Worm (Caenorhabditis elegans) whole organism, late embryonic: ENCODE results near the gene oac-30.

Source experiments
- C08G9.2 ChIP-seq: sonication (generic microtip); optimal IDR thresholded peaks from 2 replicates; lab custom pipeline; 2016; ENCODE audit warnings: mild to moderate bottlenecking, missing genetic modification characterization, moderate library complexity, missing compliant biosample characterization
- F13H6.1 ChIP-seq: sonication (generic microtip); optimal IDR thresholded peaks from 2 replicates; lab custom pipeline; 2016; ENCODE audit warnings: missing genetic modification characterization, missing compliant biosample characterization
- K02D7.2 ChIP-seq: sonication (generic microtip); optimal IDR thresholded peaks from 2 replicates; lab custom pipeline; 2017; ENCODE audit warnings: mild to moderate bottlenecking, missing genetic modification characterization, missing compliant biosample characterization
- T23F11.4 ChIP-seq: fragments of 200-800 bp; sonication (Bioruptor generic); optimal IDR thresholded peaks from 2 replicates; lab custom pipeline; 2018; ENCODE audit warnings: mild to moderate bottlenecking, missing genetic modification characterization, missing compliant biosample characterization
- ama-1 ChIP-seq: fragments of 150-350 bp; optimal IDR thresholded peaks from 2 replicates; lab custom pipeline; 2014
- ceh-14 ChIP-seq: sonication (generic microtip); optimal IDR thresholded peaks from 2 replicates; lab custom pipeline; 2016; ENCODE audit warnings: missing genotype, missing genetic modification characterization, missing compliant biosample characterization
- ceh-2 ChIP-seq: sonication (generic microtip); optimal IDR thresholded peaks from 2 replicates; lab custom pipeline; 2016; ENCODE audit warnings: missing genotype, missing genetic modification characterization, missing compliant biosample characterization
- ceh-24 ChIP-seq: sonication (generic microtip); optimal IDR thresholded peaks from 2 replicates; lab custom pipeline; 2016; ENCODE audit warnings: mild to moderate bottlenecking, missing genetic modification characterization, missing compliant biosample characterization
- ceh-30 ChIP-seq: fragments of 150-350 bp; optimal IDR thresholded peaks from 2 replicates; lab custom pipeline; 2014; ENCODE audit warnings: missing biosample characterization, missing genetic modification characterization
- ceh-31 ChIP-seq: sonication (generic microtip); optimal IDR thresholded peaks from 2 replicates; lab custom pipeline; 2016; ENCODE audit warnings: missing genetic modification characterization, missing compliant biosample characterization
- ceh-48 ChIP-seq: sonication (generic microtip); optimal IDR thresholded peaks from 2 replicates; lab custom pipeline; 2016; ENCODE audit warnings: missing genetic modification characterization, inconsistent platforms, missing compliant biosample characterization
- ceh-6 ChIP-seq: fragments of 200-800 bp; sonication (Bioruptor generic); optimal IDR thresholded peaks from 2 replicates; lab custom pipeline; 2018; ENCODE audit warnings: mild to moderate bottlenecking, missing genetic modification characterization, missing compliant biosample characterization
- che-1 ChIP-seq: sonication (generic microtip); optimal IDR thresholded peaks from 2 replicates; lab custom pipeline; 2016; ENCODE audit warnings: mild to moderate bottlenecking, missing genetic modification characterization, missing compliant biosample characterization
- dmd-4 ChIP-seq: sonication (generic microtip); optimal IDR thresholded peaks from 2 replicates; lab custom pipeline; 2016; ENCODE audit warnings: borderline replicate concordance, missing genetic modification characterization, missing compliant biosample characterization
- elt-2 ChIP-seq: sonication (generic microtip); optimal IDR thresholded peaks from 2 replicates; lab custom pipeline; 2016; ENCODE audit warnings: missing genetic modification reagents, missing genetic modification characterization, missing compliant biosample characterization
- elt-4 ChIP-seq: sonication (generic microtip); optimal IDR thresholded peaks from 2 replicates; lab custom pipeline; 2016; ENCODE audit warnings: missing genetic modification characterization, missing compliant biosample characterization
- eyg-1 ChIP-seq: sonication (generic microtip); optimal IDR thresholded peaks from 2 replicates; lab custom pipeline; 2016; ENCODE audit warnings: missing genotype, missing genetic modification characterization, missing compliant biosample characterization
- hlh-13 ChIP-seq: fragments of 200-800 bp; sonication (Bioruptor generic); optimal IDR thresholded peaks from 2 replicates; lab custom pipeline; 2018; ENCODE audit warnings: mild to moderate bottlenecking, missing genetic modification characterization, missing compliant biosample characterization
- hlh-15 ChIP-seq: sonication (generic microtip); optimal IDR thresholded peaks from 2 replicates; lab custom pipeline; 2016; ENCODE audit warnings: missing genetic modification characterization, missing compliant biosample characterization
- hlh-30 ChIP-seq: sonication (generic microtip); optimal IDR thresholded peaks from 2 replicates; lab custom pipeline; 2017; ENCODE audit warnings: antibody characterized with exemption, missing genetic modification characterization, missing compliant biosample characterization; ENCODE audit not compliant: insufficient read depth
- hlh-6 ChIP-seq: sonication (generic microtip); optimal IDR thresholded peaks from 2 replicates; lab custom pipeline; 2016; ENCODE audit warnings: missing genotype, missing genetic modification characterization, missing compliant biosample characterization
- hlh-8 ChIP-seq: sonication (generic microtip); optimal IDR thresholded peaks from 2 replicates; lab custom pipeline; 2016; ENCODE audit warnings: missing genotype, missing genetic modification characterization, missing compliant biosample characterization
- lin-11 ChIP-seq: fragments of 200-800 bp; sonication (Bioruptor generic); optimal IDR thresholded peaks from 2 replicates; lab custom pipeline; 2018; ENCODE audit warnings: mild to moderate bottlenecking, missing genetic modification characterization, missing compliant biosample characterization
- madf-2 ChIP-seq: sonication (generic microtip); optimal IDR thresholded peaks from 2 replicates; lab custom pipeline; 2017; ENCODE audit warnings: missing genetic modification characterization, missing compliant biosample characterization
- mec-3 ChIP-seq: sonication (generic microtip); optimal IDR thresholded peaks from 2 replicates; lab custom pipeline; 2016; ENCODE audit warnings: borderline replicate concordance, missing genetic modification characterization, missing compliant biosample characterization
- nhr-11 ChIP-seq: fragments of 150-350 bp; optimal IDR thresholded peaks from 2 replicates; lab custom pipeline; 2014; ENCODE audit warnings: missing biosample characterization, missing genetic modification characterization
- pag-3 ChIP-seq: sonication (generic microtip); optimal IDR thresholded peaks from 2 replicates; lab custom pipeline; 2016; ENCODE audit warnings: missing compliant biosample characterization, missing genetic modification characterization, borderline replicate concordance
- pax-1 ChIP-seq: fragments of 150-350 bp; optimal IDR thresholded peaks from 2 replicates; lab custom pipeline; 2014; ENCODE audit warnings: missing biosample characterization, missing genetic modification characterization
- pha-4 ChIP-seq: fragments of 150-350 bp; optimal IDR thresholded peaks from 2 replicates; lab custom pipeline; 2018; ENCODE audit warnings: missing biosample characterization, missing genetic modification reagents, missing genetic modification characterization
- pqm-1 ChIP-seq: sonication (generic microtip); optimal IDR thresholded peaks from 2 replicates; lab custom pipeline; 2016; ENCODE audit warnings: missing genetic modification characterization, missing compliant biosample characterization
- pros-1 ChIP-seq: fragments of 150-350 bp; optimal IDR thresholded peaks from 2 replicates; lab custom pipeline; 2014; ENCODE audit warnings: missing biosample characterization, missing genetic modification reagents, missing genetic modification characterization
- ref-2 ChIP-seq: sonication (generic microtip); optimal IDR thresholded peaks from 2 replicates; lab custom pipeline; 2016; ENCODE audit warnings: missing genetic modification characterization, missing compliant biosample characterization
- sdc-2 ChIP-seq: sonication (generic microtip); optimal IDR thresholded peaks from 2 replicates; lab custom pipeline; 2016; ENCODE audit warnings: missing genotype, missing genetic modification characterization, missing compliant biosample characterization
- sox-2 ChIP-seq: fragments of 200-800 bp; sonication (Bioruptor generic); IDR thresholded peaks from 2 replicates; pipeline ENCODE4 v1.3.6; 2022; ENCODE audit warnings: missing genetic modification reagents, missing genetic modification characterization, missing compliant biosample characterization
- syd-9 ChIP-seq: sonication (generic microtip); optimal IDR thresholded peaks from 2 replicates; lab custom pipeline; 2016; ENCODE audit warnings: mild to moderate bottlenecking, missing genetic modification characterization, moderate library complexity, missing compliant biosample characterization
- tbx-2 ChIP-seq: sonication (generic microtip); optimal IDR thresholded peaks from 2 replicates; lab custom pipeline; 2016; ENCODE audit warnings: missing genetic modification characterization, missing compliant biosample characterization
- ttx-3 ChIP-seq: sonication (generic microtip); optimal IDR thresholded peaks from 2 replicates; lab custom pipeline; 2016; ENCODE audit warnings: missing genetic modification reagents, missing genetic modification characterization, missing compliant biosample characterization
- unc-42 ChIP-seq: sonication (generic microtip); optimal IDR thresholded peaks from 2 replicates; lab custom pipeline; 2016; ENCODE audit warnings: missing genotype, missing genetic modification characterization, missing compliant biosample characterization
- unc-55 ChIP-seq: sonication (generic microtip); optimal IDR thresholded peaks from 2 replicates; lab custom pipeline; 2017; ENCODE audit warnings: missing biosample characterization, missing genetic modification reagents, missing genetic modification characterization
- ztf-16 ChIP-seq: sonication (generic microtip); optimal IDR thresholded peaks from 2 replicates; lab custom pipeline; 2017; ENCODE audit warnings: missing genetic modification characterization, missing compliant biosample characterization

Gene oac-30

DNA sequence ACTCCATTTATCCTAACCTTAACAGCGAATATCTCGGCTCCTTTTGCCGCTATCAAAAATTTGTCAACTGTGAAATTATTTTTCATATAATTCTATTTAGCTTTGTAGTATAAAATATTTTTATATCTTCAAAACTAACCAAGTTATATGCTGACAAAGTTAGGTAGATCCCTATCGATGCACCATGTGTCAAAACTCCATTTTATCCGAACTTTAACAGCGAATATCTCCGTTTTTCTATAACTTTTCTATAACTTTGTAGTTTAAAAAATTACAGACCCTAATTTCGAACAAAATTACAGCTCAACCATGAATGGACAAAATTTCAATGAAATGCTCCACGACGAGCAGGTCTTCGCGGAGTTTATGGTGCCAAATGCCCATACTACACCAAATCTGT is 29.1 kb upstream of the oac-30 start, which contains the start of gene Y57G7A.2:
Gene Y57G7A.2 (plus strand): TSS at position 301 of the 400 bp plus-strand sequence.
- TF ChIP-seq pag-3 (tag; lab: Kevin White, UChicago): no peak
- no peak for TF ChIP-seq ttx-3 (tag; lab: Kevin White, UChicago)
- TF ChIP-seq ref-2 (tag; lab: Kevin White, UChicago): no peak
- no peak for TF ChIP-seq ceh-6 (GFP tag; lab: Kevin White, UChicago)
- no peak for TF ChIP-seq hlh-6
- TF ChIP-seq lin-11 (tag; lab: Kevin White, UChicago): no peak
- TF ChIP-seq pax-1 (tag; lab: Kevin White, UChicago): no peak
- no peak for TF ChIP-seq mec-3 (tag; lab: Kevin White, UChicago)
- no peak for TF ChIP-seq tbx-2
- no peak for TF ChIP-seq hlh-8
- TF ChIP-seq ama-1 (lab: Kevin White, UChicago): no peak
- no peak for TF ChIP-seq che-1
- TF ChIP-seq elt-2 (tag; lab: Kevin White, UChicago): no peak
- no peak for TF ChIP-seq T23F11.4 (GFP tag; lab: Kevin White, UChicago)
- no peak for TF ChIP-seq ceh-30
- TF ChIP-seq ceh-14 (tag; lab: Kevin White, UChicago): no peak
- no peak for TF ChIP-seq ceh-2 (tag; lab: Kevin White, UChicago)
- TF ChIP-seq hlh-15 (tag; lab: Kevin White, UChicago): no peak
- no peak for TF ChIP-seq hlh-13 (GFP tag; lab: Kevin White, UChicago)

DNA sequence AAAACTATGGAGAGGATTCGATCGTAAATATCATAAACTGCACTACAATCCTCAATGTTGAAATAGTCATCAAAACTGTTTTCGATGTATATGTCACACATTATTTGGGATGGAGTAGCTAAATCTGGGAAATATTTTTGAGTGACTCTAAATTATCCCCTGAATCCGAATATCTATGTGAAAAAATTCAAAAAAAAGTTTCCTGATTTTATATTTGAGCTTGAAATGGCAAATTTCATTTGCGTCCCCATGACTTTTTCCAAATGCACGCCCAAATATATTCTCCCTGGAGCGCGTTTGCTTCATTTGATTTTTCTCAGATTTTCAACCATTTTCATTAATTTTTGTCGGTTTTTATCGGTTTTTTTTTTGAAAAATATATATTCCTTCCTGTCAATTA is 26.5 kb upstream of the oac-30 start, which contains the start of gene srz-64:
Gene srz-64 (minus strand): TSS at position 101 of the 400 bp plus-strand sequence.
- TF ChIP-seq ztf-16 (tag; lab: Kevin White, UChicago) (no peak), sdc-2 (no peak), unc-42 (tag; lab: Kevin White, UChicago) (no peak)

DNA sequence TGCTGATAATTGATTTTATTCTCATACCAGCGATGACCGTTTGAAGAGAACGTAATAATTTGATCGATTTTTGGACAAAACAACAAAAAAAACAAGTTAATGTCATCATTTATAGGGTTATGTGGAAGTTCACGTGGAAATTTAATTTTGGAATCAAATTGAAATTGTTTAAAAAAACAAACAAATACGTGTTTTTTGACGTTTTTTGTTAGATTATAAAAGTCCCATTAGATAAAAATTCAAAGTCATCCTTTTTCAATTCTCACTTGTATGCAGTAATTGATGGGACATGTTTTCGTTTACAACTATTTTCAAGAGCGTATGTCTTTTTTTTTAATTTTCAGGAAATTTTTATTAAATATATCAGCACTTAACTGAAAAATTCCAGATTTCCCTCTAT is 18.8 kb upstream of the oac-30 start, which contains the start of the genes Y57G7A.6 and Y57G7A.3:
Gene Y57G7A.6 (minus strand): TSS at position 101 of the 400 bp plus-strand sequence.
Gene Y57G7A.3 (plus strand): TSS at position 269 of the 400 bp plus-strand sequence.
- no peak for TF ChIP-seq dmd-4 (tag; lab: Kevin White, UChicago)
- TF ChIP-seq sox-2 (GFP tag; lab: Robert Waterston, UW): no peak
- no peak for TF ChIP-seq ceh-30
- no peak for TF ChIP-seq ceh-48 (tag; lab: Kevin White, UChicago)
- TF ChIP-seq madf-2 (tag; lab: Kevin White, UChicago): no peak
- TF ChIP-seq ceh-24 (tag; lab: Kevin White, UChicago): no peak
- TF ChIP-seq ceh-2 (tag; lab: Kevin White, UChicago): no peak
- TF ChIP-seq nhr-11 (tag; lab: Kevin White, UChicago): no peak
- TF ChIP-seq pha-4 (tag; lab: Kevin White, UChicago): no peak
- TF ChIP-seq unc-55: no peak
- TF ChIP-seq ceh-14 (tag; lab: Kevin White, UChicago): no peak
- TF ChIP-seq elt-2 (tag; lab: Kevin White, UChicago): no peak
- no peak for TF ChIP-seq pqm-1
- TF ChIP-seq syd-9 (tag; lab: Kevin White, UChicago): no peak
- no peak for TF ChIP-seq C08G9.2 (tag; lab: Kevin White, UChicago)
- TF ChIP-seq hlh-15 (tag; lab: Kevin White, UChicago): no peak

- no peak for TF ChIP-seq K02D7.2 (tag; lab: Kevin White, UChicago)
- TF ChIP-seq tbx-2: no peak
- TF ChIP-seq hlh-6: no peak
- TF ChIP-seq ceh-48 (tag; lab: Kevin White, UChicago): no peak
- TF ChIP-seq hlh-30: no peak
- no peak for TF ChIP-seq pag-3 (tag; lab: Kevin White, UChicago)
- TF ChIP-seq ref-2 (tag; lab: Kevin White, UChicago): no peak
- TF ChIP-seq hlh-13 (GFP tag; lab: Kevin White, UChicago): no peak
- TF ChIP-seq eyg-1 (tag; lab: Kevin White, UChicago): no peak
- no peak for TF ChIP-seq elt-4
- no peak for TF ChIP-seq sox-2 (GFP tag; lab: Robert Waterston, UW)
- TF ChIP-seq F13H6.1 (tag; lab: Kevin White, UChicago): no peak
- TF ChIP-seq hlh-8: no peak
- TF ChIP-seq ceh-31: no peak
- no peak for TF ChIP-seq pros-1 (tag; lab: Kevin White, UChicago)
- TF ChIP-seq lin-11 (tag; lab: Kevin White, UChicago): no peak
Observed at ce11 chrII:1284985-1285384, 18.3 kb upstream of the oac-30 start.
